Worm (Caenorhabditis elegans): Measurements from ENCODE around the gene fipr-7.

DNA sequence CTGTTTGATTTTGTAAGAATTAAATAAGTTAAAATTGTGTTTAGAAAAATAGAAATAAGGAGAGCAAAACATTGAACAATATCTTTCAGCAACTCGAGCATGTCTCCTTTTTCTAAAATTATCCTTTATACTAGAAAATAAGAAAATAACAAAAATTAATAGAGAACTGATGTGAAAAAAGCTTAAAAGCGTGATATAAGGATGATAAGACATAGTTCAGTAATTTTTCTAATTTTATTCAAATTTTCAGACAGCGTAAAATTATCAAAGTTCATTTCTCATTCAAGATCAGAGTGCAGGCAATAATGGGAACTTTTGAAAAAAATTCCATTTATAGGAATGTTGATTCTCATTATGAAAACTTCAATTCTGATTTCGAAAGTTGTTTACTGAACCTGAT, 3.7 kb downstream of the fipr-7 start, which contains the start of gene str-182:
- TF ChIP-seq blmp-1 (tag; optimal IDR thresholded peaks at IDR 0.05) = no peak
- TF ChIP-seq unc-39 (tag; optimal IDR thresholded peaks at IDR 0.05) = no peak
- TF ChIP-seq unc-62 (GFP tag; optimal IDR thresholded peaks at IDR 0.05) = no peak
- no peak for TF ChIP-seq elt-3 (tag; optimal IDR thresholded peaks at IDR 0.05)
- TF ChIP-seq mep-1 (tag; optimal IDR thresholded peaks at IDR 0.05) = no peak
- no peak for TF ChIP-seq lin-32 (GFP tag; optimal IDR thresholded peaks at IDR 0.05)
